Fruit fly (Drosophila melanogaster): ENCODE data around the gene Ir25a.
A peak's percentile ranks its signal among the peaks of the same experiment; 100 is the strongest.

Ir25a gene

dm6 chr2L:4810697-4811490 lies 24.2 kb downstream of the Ir25a start (continued):
- TF ChIP-seq dac (GFP tag; optimal IDR thresholded peaks at IDR 0.05) (peak; percentile 7), topi (GFP tag; optimal IDR thresholded peaks at IDR 0.05) (peak; percentile 61), CG4318 (GFP tag; optimal IDR thresholded peaks at IDR 0.05) (peak; percentile 69), CG16779 (tag; optimal IDR thresholded peaks at IDR 0.05) (no peak), CG3032 (tag; optimal IDR thresholded peaks at IDR 0.05) (peak; percentile 69), eg (GFP tag; IDR thresholded peaks at IDR 0.05) (0 out of 3 replicates have a peak, but pooled peaks have one; percentile 6), lz (GFP tag; optimal IDR thresholded peaks at IDR 0.05) (peak; percentile 62), Eip75B (GFP tag; optimal IDR thresholded peaks at IDR 0.05) (peak; percentile 50), pdm3 (GFP tag; optimal IDR thresholded peaks at IDR 0.05) (peak; percentile 64), CG31627 (GFP tag; optimal IDR thresholded peaks at IDR 0.05) (peak; percentile 56)

- TF ChIP-seq Hr4 (GFP tag; optimal IDR thresholded peaks at IDR 0.05) (no peak), CG6808 (GFP tag; optimal IDR thresholded peaks at IDR 0.05) (no peak), Sox102F (GFP tag; optimal IDR thresholded peaks at IDR 0.05) (peak; percentile 25), CG8119 (GFP tag; IDR thresholded peaks at IDR 0.05) (no peak; the same call in 2 of the 3 replicates), OdsH (GFP tag; optimal IDR thresholded peaks at IDR 0.05) (peak; percentile 11), eg (GFP tag; IDR thresholded peaks at IDR 0.05) (peak; percentile 36; the same call in 1 of the 3 replicates), Lpt (GFP tag; optimal IDR thresholded peaks at IDR 0.05) (peak; percentile 49), topi (GFP tag; optimal IDR thresholded peaks at IDR 0.05) (peak; percentile 12), CG3919 (GFP tag; optimal IDR thresholded peaks at IDR 0.05) (peak; percentile 42), acj6 (GFP tag; optimal IDR thresholded peaks at IDR 0.05) (peak; percentile 17), Ets96B (tag; optimal IDR thresholded peaks at IDR 0.05) (peak; percentile 10), Eip78C (GFP tag) (peak; percentile 77), CG32006 (GFP tag; optimal IDR thresholded peaks at IDR 0.05) (no peak), Met (GFP tag; optimal IDR thresholded peaks at IDR 0.05) (peak; percentile 28), CG16779 (tag; optimal IDR thresholded peaks at IDR 0.05) (no peak), esn (GFP tag; optimal IDR thresholded peaks at IDR 0.05) (peak; percentile 49), vri (GFP tag; optimal IDR thresholded peaks at IDR 0.05) (peak; percentile 25), CG6792 (GFP tag; optimal IDR thresholded peaks at IDR 0.05) (peak; percentile 40), salr (GFP tag; optimal IDR thresholded peaks at IDR 0.05) (no peak), Gug (GFP tag; IDR thresholded peaks at IDR 0.05) (no peak), CG11902 (GFP tag; optimal IDR thresholded peaks at IDR 0.05) (no peak), lz (GFP tag; optimal IDR thresholded peaks at IDR 0.05) (peak; percentile 26), Hr38 (GFP tag; optimal IDR thresholded peaks at IDR 0.05) (no peak), achi (GFP tag; optimal IDR thresholded peaks at IDR 0.05) (no peak), Hr39 (GFP tag; optimal IDR thresholded peaks at IDR 0.05) (no peak), net (GFP tag; optimal IDR thresholded peaks at IDR 0.05) (no peak), pdm3 (GFP tag; optimal IDR thresholded peaks at IDR 0.05) (peak; percentile 10), Smox (GFP tag; optimal IDR thresholded peaks at IDR 0.05) (peak; percentile 29), CG8319 (GFP tag; optimal IDR thresholded peaks at IDR 0.05) (no peak), CG9139 (GFP tag; optimal IDR thresholded peaks at IDR 0.05) (no peak), CG7368 (GFP tag; optimal IDR thresholded peaks at IDR 0.05) (peak; percentile 26), CG6163 (GFP tag; IDR thresholded peaks at IDR 0.05) (peak; percentile 21; the same call in 1 of the 3 replicates), Sox14 (GFP tag; optimal IDR thresholded peaks at IDR 0.05) (peak; percentile 28), CG3032 (tag; optimal IDR thresholded peaks at IDR 0.05) (peak; percentile 28), dsx (GFP tag; optimal IDR thresholded peaks at IDR 0.05; ENCODE audit: poor library complexity, severe bottlenecking) (peak; percentile 53), CG15336 (GFP tag; IDR thresholded peaks at IDR 0.05) (peak; percentile 46; the same call in 1 of the 2 replicates), svp (GFP tag) (peak; percentile 67), CG6854 (GFP tag; optimal IDR thresholded peaks at IDR 0.05) (peak; percentile 79), spab (GFP tag; optimal IDR thresholded peaks at IDR 0.05) (no peak), fkh (GFP tag; optimal IDR thresholded peaks at IDR 0.05) (no peak)
Measured at dm6 chr2L:4810044-4810609, 25.0 kb downstream of the Ir25a start.

All from whole organism, prepupa.